Worm (Caenorhabditis elegans): ENCODE results near the gene spat-2.

DNA sequence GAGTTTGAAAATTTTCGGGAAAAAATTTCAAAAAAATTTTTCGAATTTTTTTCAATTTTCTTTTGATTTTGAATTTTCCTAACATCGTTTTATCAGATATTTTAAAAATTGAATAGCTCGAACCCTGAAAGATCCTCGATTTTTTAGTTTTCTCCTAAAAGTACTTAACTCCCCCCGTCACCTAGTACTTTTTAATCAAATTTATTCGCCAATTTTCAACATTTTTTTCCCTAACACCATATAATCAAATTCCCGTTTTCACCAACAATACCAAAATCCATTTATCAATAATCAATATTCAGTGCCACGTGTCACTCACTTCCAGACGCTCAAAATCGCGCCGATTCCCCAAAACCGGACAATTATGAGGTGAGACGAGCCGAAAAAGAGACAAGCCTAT is 24.5 kb upstream of the spat-2 start, which contains the start of gene kvs-4:
- TF ChIP-seq F13C5.2 (tag; optimal IDR thresholded peaks at IDR 0.05) (no peak), ama-1 (optimal IDR thresholded peaks at IDR 0.05) (no peak), aly-1 (tag; optimal IDR thresholded peaks at IDR 0.05) (no peak), flt-1 (GFP tag; IDR thresholded peaks at IDR 0.05) (no peak), hmbx-1 (tag; optimal IDR thresholded peaks at IDR 0.05) (no peak), ets-7 (tag; optimal IDR thresholded peaks at IDR 0.05) (no peak), hmg-4 (GFP tag; optimal IDR thresholded peaks at IDR 0.05) (no peak), ceh-36 (tag; optimal IDR thresholded peaks at IDR 0.05) (no peak)
